Worm (Caenorhabditis elegans) whole organism, L2 larva: ENCODE results near the gene sel-8.

Experiments
- C34F6.9 ChIP-seq: fragments of 150-350 bp; optimal IDR thresholded peaks from 2 replicates; lab custom pipeline; 2014; ENCODE audit warnings: missing biosample characterization, missing genetic modification characterization
- F13H6.1 ChIP-seq: sonication (generic microtip); optimal IDR thresholded peaks from 2 replicates; lab custom pipeline; 2016; ENCODE audit warnings: missing genetic modification characterization, missing compliant biosample characterization
- R02D3.7 ChIP-seq: fragments of 150-350 bp; optimal IDR thresholded peaks from 2 replicates; lab custom pipeline; 2014; ENCODE audit warnings: missing biosample characterization, missing genetic modification characterization
- Y55F3AM.14 ChIP-seq: fragments of 200-800 bp; sonication (Bioruptor generic); optimal IDR thresholded peaks from 2 replicates; lab custom pipeline; 2018; ENCODE audit warnings: mild to moderate bottlenecking, missing genetic modification characterization, missing compliant biosample characterization
- ZK546.5 ChIP-seq: sonication (generic microtip); optimal IDR thresholded peaks from 2 replicates; lab custom pipeline; 2017; ENCODE audit warnings: missing biosample characterization, missing genetic modification characterization
- aly-2 ChIP-seq: fragments of 150-350 bp; optimal IDR thresholded peaks from 2 replicates; lab custom pipeline; 2014; ENCODE audit warnings: missing biosample characterization, missing genetic modification characterization
- blmp-1 ChIP-seq: sonication (generic microtip); optimal IDR thresholded peaks from 2 replicates; lab custom pipeline; 2017; ENCODE audit warnings: missing genetic modification characterization, mild to moderate bottlenecking, missing compliant biosample characterization, antibody characterized with exemption, moderate library complexity; ENCODE audit not compliant: insufficient read depth
- ceh-16 ChIP-seq: fragments of 150-350 bp; optimal IDR thresholded peaks from 2 replicates; lab custom pipeline; 2014; ENCODE audit warnings: missing biosample characterization, missing genetic modification characterization
- crh-2 ChIP-seq: sonication (generic microtip); optimal IDR thresholded peaks from 2 replicates; lab custom pipeline; 2017; ENCODE audit warnings: missing biosample characterization, missing genetic modification characterization
- dmd-4 ChIP-seq: sonication (generic microtip); optimal IDR thresholded peaks from 2 replicates; lab custom pipeline; 2017; ENCODE audit warnings: missing biosample characterization, missing genetic modification characterization
- egl-27 ChIP-seq: sonication (generic microtip); optimal IDR thresholded peaks from 3 replicates; lab custom pipeline; 2017; ENCODE audit warnings: missing biosample characterization, missing genetic modification reagents, missing genetic modification characterization
- elt-1 ChIP-seq: fragments of 150-350 bp; optimal IDR thresholded peaks from 2 replicates; lab custom pipeline; 2014; ENCODE audit warnings: missing biosample characterization, missing genetic modification characterization
- elt-3 ChIP-seq: sonication (generic microtip); optimal IDR thresholded peaks from 2 replicates; lab custom pipeline; 2017; ENCODE audit warnings: missing biosample characterization, missing genetic modification characterization
- fos-1 ChIP-seq: fragments of 150-350 bp; optimal IDR thresholded peaks from 2 replicates; lab custom pipeline; 2014; ENCODE audit warnings: missing biosample characterization, missing genetic modification characterization
- lin-11 ChIP-seq: fragments of 150-350 bp; sonication (generic microtip); optimal IDR thresholded peaks from 2 replicates; lab custom pipeline; 2014; ENCODE audit warnings: missing biosample characterization, missing genetic modification characterization, inconsistent platforms, mixed read lengths
- lin-13 ChIP-seq: fragments of 150-350 bp; optimal IDR thresholded peaks from 2 replicates; lab custom pipeline; 2014; ENCODE audit warnings: missing biosample characterization, missing genetic modification reagents, missing genetic modification characterization
- lsy-2 ChIP-seq, 2 experiments: fragments of 150-350 bp in 1 of 2; sonication (generic microtip) in 1 of 2; optimal IDR thresholded peaks; 2 replicates each; lab custom pipeline; 2014 to 2017; ENCODE audit warnings: missing biosample characterization in 2 of 2, missing genetic modification characterization in 2 of 2
- mab-5 ChIP-seq: fragments of 150-350 bp; optimal IDR thresholded peaks from 2 replicates; lab custom pipeline; 2014; ENCODE audit warnings: missing biosample characterization, missing genetic modification characterization
- mbf-1 ChIP-seq: sonication (generic microtip); optimal IDR thresholded peaks from 2 replicates; lab custom pipeline; 2017; ENCODE audit warnings: missing biosample characterization, missing genetic modification characterization
- nhr-10 ChIP-seq: sonication (generic microtip); optimal IDR thresholded peaks from 2 replicates; lab custom pipeline; 2017; ENCODE audit warnings: missing biosample characterization, missing genetic modification characterization
- nhr-11 ChIP-seq: fragments of 150-350 bp; optimal IDR thresholded peaks from 2 replicates; lab custom pipeline; 2014; ENCODE audit warnings: missing biosample characterization, missing genetic modification characterization
- nhr-12 ChIP-seq: fragments of 150-350 bp; optimal IDR thresholded peaks from 2 replicates; lab custom pipeline; 2014; ENCODE audit warnings: missing biosample characterization, missing genetic modification characterization
- nhr-129 ChIP-seq: fragments of 150-350 bp; optimal IDR thresholded peaks from 2 replicates; lab custom pipeline; 2014; ENCODE audit warnings: missing biosample characterization, missing genetic modification characterization
- nhr-23 ChIP-seq: fragments of 150-350 bp; optimal IDR thresholded peaks from 2 replicates; lab custom pipeline; 2014; ENCODE audit warnings: missing biosample characterization, missing genetic modification reagents, missing genetic modification characterization
- nhr-237 ChIP-seq: fragments of 150-350 bp; optimal IDR thresholded peaks from 2 replicates; lab custom pipeline; 2014; ENCODE audit warnings: missing biosample characterization, missing genetic modification characterization
- nhr-25 ChIP-seq: fragments of 150-350 bp; sonication (generic microtip); optimal IDR thresholded peaks from 3 replicates; lab custom pipeline; 2014; ENCODE audit warnings: missing biosample characterization, missing genetic modification characterization
- nhr-6 ChIP-seq: fragments of 150-350 bp; optimal IDR thresholded peaks from 2 replicates; lab custom pipeline; 2014; ENCODE audit warnings: missing biosample characterization, missing genetic modification characterization
- sem-4 ChIP-seq: fragments of 150-350 bp; optimal IDR thresholded peaks from 2 replicates; lab custom pipeline; 2014; ENCODE audit warnings: missing biosample characterization, missing genetic modification reagents, missing genetic modification characterization
- skn-1 ChIP-seq: sonication (generic microtip); optimal IDR thresholded peaks from 2 replicates; lab custom pipeline; 2017; ENCODE audit warnings: missing biosample characterization, missing genetic modification characterization
- sma-9 ChIP-seq, 2 experiments: fragments of 150-350 bp in 1 of 2; sonication (generic microtip) in 1 of 2; optimal IDR thresholded peaks; 2 replicates each; lab custom pipeline; 2014 to 2016; ENCODE audit warnings: missing genetic modification characterization in 2 of 2, mild to moderate bottlenecking in 1 of 2, missing biosample characterization in 1 of 2, missing compliant biosample characterization in 1 of 2, missing genetic modification reagents in 1 of 2, moderate library complexity in 1 of 2
- unc-55 ChIP-seq: fragments of 150-350 bp; sonication (generic microtip); optimal IDR thresholded peaks from 3 replicates; lab custom pipeline; 2014; ENCODE audit warnings: missing biosample characterization, missing genetic modification reagents, missing genetic modification characterization
- unc-62 ChIP-seq: fragments of 150-350 bp; optimal IDR thresholded peaks from 2 replicates; lab custom pipeline; 2014; ENCODE audit warnings: missing biosample characterization, missing genetic modification reagents, missing genetic modification characterization
- zag-1 ChIP-seq: fragments of 150-350 bp; optimal IDR thresholded peaks from 2 replicates; lab custom pipeline; 2014; ENCODE audit warnings: missing biosample characterization, missing genetic modification characterization
- ztf-1 ChIP-seq: fragments of 200-800 bp; sonication (Bioruptor generic); conservative IDR thresholded peaks from 2 replicates; pipeline ENCODE4 v1.3.6; 2022; ENCODE audit warnings: missing genetic modification characterization, missing compliant biosample characterization
- ztf-11 ChIP-seq: sonication (generic microtip); optimal IDR thresholded peaks from 2 replicates; lab custom pipeline; 2017; ENCODE audit warnings: missing biosample characterization, missing genetic modification characterization
- ztf-4 ChIP-seq: fragments of 150-350 bp; optimal IDR thresholded peaks from 2 replicates; lab custom pipeline; 2014; ENCODE audit warnings: missing biosample characterization, missing genetic modification characterization

The sel-8 gene

ce11 chrIII:3619621-3620261 is 7.2 kb downstream of the sel-8 start:
- no peak for TF ChIP-seq egl-27
- TF ChIP-seq ztf-1 (GFP tag; lab: Robert Waterston, UW) = no peak
- peak in 1 of 2 experiments; percentile 26 for TF ChIP-seq lsy-2 (tag; optimal IDR thresholded peaks at IDR 0.05; lab: Kevin White, UChicago)
- TF ChIP-seq fos-1 (tag; lab: Kevin White, UChicago) = peak; percentile 38
- TF ChIP-seq sem-4 (tag; lab: Kevin White, UChicago) = no peak
- TF ChIP-seq unc-55 (GFP tag; lab: Kevin White, UChicago) = peak; percentile 43
- no peak for TF ChIP-seq lin-13 (GFP tag; lab: Kevin White, UChicago)
- no peak for TF ChIP-seq elt-1 (tag; lab: Kevin White, UChicago)
- TF ChIP-seq C34F6.9 (tag; lab: Kevin White, UChicago) = peak; percentile 37
- TF ChIP-seq F13H6.1 (tag; lab: Kevin White, UChicago) = peak; percentile 15

- TF ChIP-seq blmp-1 = no peak
- TF ChIP-seq dmd-4 (tag; lab: Kevin White, UChicago) = no peak
- TF ChIP-seq nhr-10 (tag; lab: Kevin White, UChicago) = no peak
- TF ChIP-seq C34F6.9 (tag; lab: Kevin White, UChicago) = no peak
- no peak for TF ChIP-seq nhr-11 (tag; lab: Kevin White, UChicago)
These were observed 14.0 kb downstream of the sel-8 start for ce11 chrIII:3612882-3613479.

- TF ChIP-seq skn-1 (tag; lab: Kevin White, UChicago) (no peak), elt-3 (tag; lab: Kevin White, UChicago) (no peak), ztf-1 (GFP tag; lab: Robert Waterston, UW) (no peak), lsy-2 (tag; optimal IDR thresholded peaks at IDR 0.05; lab: Kevin White, UChicago) (no peak), nhr-25 (no peak), dmd-4 (tag; lab: Kevin White, UChicago) (no peak), aly-2 (tag; lab: Kevin White, UChicago) (no peak), ceh-16 (no peak), elt-1 (tag; lab: Kevin White, UChicago) (no peak), R02D3.7 (tag; lab: Kevin White, UChicago) (no peak), ztf-4 (no peak), Y55F3AM.14 (GFP tag; lab: Kevin White, UChicago) (no peak), mab-5 (tag; lab: Kevin White, UChicago) (no peak), ztf-11 (tag; lab: Kevin White, UChicago) (no peak), lin-11 (no peak), nhr-11 (tag; lab: Kevin White, UChicago) (no peak)
These were observed 14.6 kb downstream of the sel-8 start for ce11 chrIII:3612387-3612786.

ce11 chrIII:3605681-3606080 is 21.3 kb downstream of the sel-8 start:
- TF ChIP-seq F13H6.1 (tag; lab: Kevin White, UChicago) = peak; percentile 17
- no peak for TF ChIP-seq nhr-12

ce11 chrIII:3601271-3601670 is 25.7 kb downstream of the sel-8 start:
- TF ChIP-seq F13H6.1 (tag; lab: Kevin White, UChicago) (peak; percentile 24), C34F6.9 (tag; lab: Kevin White, UChicago) (peak; percentile 17), lsy-2 (tag; optimal IDR thresholded peaks at IDR 0.05; lab: Kevin White, UChicago) (peak in 1 of 2 experiments; percentile 7), ZK546.5 (tag; lab: Kevin White, UChicago) (no peak), sma-9 (GFP tag; optimal IDR thresholded peaks at IDR 0.05; lab: Kevin White, UChicago) (peak; percentile 12), sma-9 (tag; optimal IDR thresholded peaks at IDR 0.05; lab: Kevin White, UChicago) (no peak), zag-1 (no peak), nhr-129 (peak; percentile 44), sem-4 (tag; lab: Kevin White, UChicago) (no peak)

ce11 chrIII:3594681-3595080 is 32.3 kb downstream of the sel-8 start:
- no peak for TF ChIP-seq nhr-237 (tag; lab: Kevin White, UChicago)
- no peak for TF ChIP-seq ztf-11 (tag; lab: Kevin White, UChicago)
- TF ChIP-seq egl-27 = no peak
- TF ChIP-seq lin-11 = no peak
- TF ChIP-seq nhr-12 = no peak
- TF ChIP-seq crh-2 = no peak
- no peak for TF ChIP-seq lin-13 (GFP tag; lab: Kevin White, UChicago)
- TF ChIP-seq nhr-23 (tag; lab: Kevin White, UChicago) = no peak
- no peak for TF ChIP-seq nhr-10 (tag; lab: Kevin White, UChicago)
- no peak for TF ChIP-seq Y55F3AM.14 (GFP tag; lab: Kevin White, UChicago)
- no peak for TF ChIP-seq ztf-1 (GFP tag; lab: Robert Waterston, UW)
- TF ChIP-seq mbf-1 (tag; lab: Kevin White, UChicago) = no peak
- TF ChIP-seq elt-1 (tag; lab: Kevin White, UChicago) = no peak
- no peak for TF ChIP-seq fos-1 (tag; lab: Kevin White, UChicago)
- TF ChIP-seq unc-62 (GFP tag; lab: Kevin White, UChicago) = no peak
- TF ChIP-seq nhr-6 (tag; lab: Kevin White, UChicago) = no peak
- no peak for TF ChIP-seq skn-1 (tag; lab: Kevin White, UChicago)
- no peak for TF ChIP-seq unc-55 (GFP tag; lab: Kevin White, UChicago)
- no peak for TF ChIP-seq dmd-4 (tag; lab: Kevin White, UChicago)
- TF ChIP-seq nhr-11 (tag; lab: Kevin White, UChicago) = no peak
- TF ChIP-seq, all 48 proteins: peak for 0
